Worm (Caenorhabditis elegans): ENCODE measurements around the gene tsen-34.

- no peak for TF ChIP-seq ama-1 (optimal IDR thresholded peaks at IDR 0.05)
- no peak for TF ChIP-seq ama-1 (GFP tag; optimal IDR thresholded peaks at IDR 0.05)
- TF ChIP-seq lsl-1 (GFP tag; optimal IDR thresholded peaks at IDR 0.05) = no peak
- TF ChIP-seq pha-4 (tag; optimal IDR thresholded peaks at IDR 0.05) = no peak
Measured at ce11 chrIV:4164392-4164791, 13.9 kb upstream of the tsen-34 start, which contains the start of gene scrm-8.

Data from whole organism, young adult.